Fruit fly (Drosophila melanogaster) Kc167 (cell line): ENCODE data around the gene Cyfip.

Source experiments
- Myc ChIP-seq: fragments of >200 bp; optimal IDR thresholded peaks from 2 replicates; lab custom pipeline; 2017; ENCODE audit warnings: missing external identifiers
- h ChIP-seq: fragments of >200 bp; optimal IDR thresholded peaks from 3 replicates; lab custom pipeline; 2018; ENCODE audit warnings: missing external identifiers
- insv ChIP-seq: fragments of >200 bp; optimal IDR thresholded peaks from 3 replicates; lab custom pipeline; 2018; ENCODE audit warnings: missing external identifiers
- psq ChIP-seq: fragments of >200 bp; optimal IDR thresholded peaks from 2 replicates; lab custom pipeline; 2017; ENCODE audit warnings: missing external identifiers

DNA sequence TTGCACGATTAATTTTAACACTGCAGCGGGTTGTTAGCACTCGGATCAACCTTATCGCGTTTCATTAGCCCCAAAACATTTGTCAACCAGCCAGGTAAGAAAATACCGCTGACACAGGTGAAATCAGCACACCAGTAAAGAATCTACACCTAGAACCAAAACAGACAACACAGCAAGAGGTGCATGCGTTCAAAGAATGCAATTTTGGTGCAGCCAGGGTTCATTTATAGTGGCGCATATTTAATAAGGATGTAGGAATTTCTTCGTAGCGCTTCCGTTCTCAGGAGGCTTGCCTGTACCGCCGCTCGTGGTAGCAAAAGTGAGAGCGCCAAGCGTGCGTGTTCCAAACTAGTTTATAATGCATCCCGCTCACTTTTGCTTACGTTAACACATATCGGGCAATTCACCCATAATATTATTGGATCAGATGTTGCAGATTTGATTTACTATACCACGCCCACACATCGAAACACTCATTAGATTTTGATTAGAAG, 9.4 kb downstream of the Cyfip start:
- no peak for TF ChIP-seq h (lab: Kevin White, UChicago)
- TF ChIP-seq psq (lab: Kevin White, UChicago), result no peak
- TF ChIP-seq insv (lab: Kevin White, UChicago), result no peak
- TF ChIP-seq Myc, result no peak
